Fruit fly (Drosophila melanogaster): Measurements from ENCODE around the gene CG14631.

dm6 chrX:1031196-1031595 is 19.4 kb downstream of the CG14631 start, which contains the start of gene CG14630:
- TF ChIP-seq Sox15 (GFP tag; optimal IDR thresholded peaks at IDR 0.05) (no peak), Sox102F (GFP tag; optimal IDR thresholded peaks at IDR 0.05) (no peak), fd59A (GFP tag; optimal IDR thresholded peaks at IDR 0.05) (no peak), Gug (GFP tag; IDR thresholded peaks at IDR 0.05) (no peak), Lpt (GFP tag; optimal IDR thresholded peaks at IDR 0.05) (no peak), CG16779 (tag; optimal IDR thresholded peaks at IDR 0.05) (no peak)

Measured in whole organism, prepupa.